Worm (Caenorhabditis elegans) whole organism, late embryonic: ENCODE measurements around the gene F35F10.1.

Experiments
- C08G9.2 ChIP-seq: sonication (generic microtip); optimal IDR thresholded peaks from 2 replicates; lab custom pipeline; 2016; ENCODE audit warnings: mild to moderate bottlenecking, missing genetic modification characterization, moderate library complexity, missing compliant biosample characterization
- hlh-30 ChIP-seq: sonication (generic microtip); optimal IDR thresholded peaks from 2 replicates; lab custom pipeline; 2017; ENCODE audit warnings: antibody characterized with exemption, missing genetic modification characterization, missing compliant biosample characterization; ENCODE audit not compliant: insufficient read depth
- lin-11 ChIP-seq: fragments of 200-800 bp; sonication (Bioruptor generic); optimal IDR thresholded peaks from 2 replicates; lab custom pipeline; 2018; ENCODE audit warnings: mild to moderate bottlenecking, missing genetic modification characterization, missing compliant biosample characterization
- nfya-1 ChIP-seq: sonication (generic microtip); optimal IDR thresholded peaks from 2 replicates; lab custom pipeline; 2017; ENCODE audit warnings: missing genetic modification characterization, mild to moderate bottlenecking, missing compliant biosample characterization, antibody characterized with exemption, moderate library complexity
- nhr-11 ChIP-seq: fragments of 150-350 bp; optimal IDR thresholded peaks from 2 replicates; lab custom pipeline; 2014; ENCODE audit warnings: missing biosample characterization, missing genetic modification characterization
- pqm-1 ChIP-seq: sonication (generic microtip); optimal IDR thresholded peaks from 2 replicates; lab custom pipeline; 2016; ENCODE audit warnings: missing genetic modification characterization, missing compliant biosample characterization
- sox-4 ChIP-seq: sonication (generic microtip); optimal IDR thresholded peaks from 2 replicates; lab custom pipeline; 2017; ENCODE audit warnings: mild to moderate bottlenecking, missing genetic modification characterization, inconsistent platforms, missing compliant biosample characterization

- TF ChIP-seq nfya-1, result no peak
- no peak for TF ChIP-seq lin-11 (tag; lab: Kevin White, UChicago)
- TF ChIP-seq C08G9.2, result no peak
- TF ChIP-seq nhr-11 (tag; lab: Kevin White, UChicago), result no peak
- TF ChIP-seq hlh-30 (tag; lab: Kevin White, UChicago), result no peak
- no peak for TF ChIP-seq pqm-1
- no peak for TF ChIP-seq sox-4 (tag; lab: Kevin White, UChicago)
These were observed 15.9 kb downstream of the F35F10.1 start, which contains the start of gene C17B7.9 for ce11 chrV:3332023-3332422.
